Worm (Caenorhabditis elegans) whole organism, early embryonic: ENCODE results near the gene far-3.

ENCODE experiments used
- B0310.2 ChIP-seq: sonication (generic microtip); optimal IDR thresholded peaks from 2 replicates; lab custom pipeline; 2016; ENCODE audit warnings: mild to moderate bottlenecking, missing genetic modification characterization, missing compliant biosample characterization
- F13C5.2 ChIP-seq: sonication (generic microtip); optimal IDR thresholded peaks from 2 replicates; lab custom pipeline; 2017; ENCODE audit warnings: mild to moderate bottlenecking, missing genetic modification characterization, inconsistent platforms, missing compliant biosample characterization
- aly-1 ChIP-seq: sonication (generic microtip); optimal IDR thresholded peaks from 2 replicates; lab custom pipeline; 2016; ENCODE audit warnings: missing genetic modification characterization, missing compliant biosample characterization
- ama-1 ChIP-seq: fragments of 150-350 bp; optimal IDR thresholded peaks from 2 replicates; lab custom pipeline; 2014
- ceh-13 ChIP-seq: fragments of 200-800 bp; sonication (Bioruptor generic); optimal IDR thresholded peaks from 2 replicates; lab custom pipeline; 2018; ENCODE audit warnings: mild to moderate bottlenecking, missing genetic modification characterization, missing compliant biosample characterization
- ceh-36 ChIP-seq: sonication (generic microtip); optimal IDR thresholded peaks from 2 replicates; lab custom pipeline; 2016; ENCODE audit warnings: missing genetic modification characterization, inconsistent platforms, missing compliant biosample characterization
- ets-7 ChIP-seq: sonication (generic microtip); optimal IDR thresholded peaks from 2 replicates; lab custom pipeline; 2016; ENCODE audit warnings: missing genotype, missing genetic modification characterization, missing compliant biosample characterization
- flt-1 ChIP-seq: fragments of 200-800 bp; sonication (Bioruptor generic); IDR thresholded peaks from 2 replicates; pipeline ENCODE4 v1.3.6; 2022; ENCODE audit warnings: missing genetic modification characterization, missing compliant biosample characterization
- hmbx-1 ChIP-seq: sonication (generic microtip); optimal IDR thresholded peaks from 2 replicates; lab custom pipeline; 2016; ENCODE audit warnings: mild to moderate bottlenecking, missing genetic modification characterization, missing compliant biosample characterization
- hmg-4 ChIP-seq: fragments of 200-800 bp; sonication (Bioruptor generic); optimal IDR thresholded peaks from 2 replicates; lab custom pipeline; 2018; ENCODE audit warnings: mild to moderate bottlenecking, missing genetic modification characterization, missing compliant biosample characterization
- hnd-1 ChIP-seq: sonication (generic microtip); optimal IDR thresholded peaks from 2 replicates; lab custom pipeline; 2016; ENCODE audit warnings: missing genetic modification characterization, missing compliant biosample characterization
- pes-1 ChIP-seq: fragments of 200-800 bp; sonication (Bioruptor generic); IDR thresholded peaks from 2 replicates; pipeline ENCODE4 v1.3.6; 2022; ENCODE audit warnings: missing genetic modification reagents, missing genetic modification characterization, missing compliant biosample characterization
- scrt-1 ChIP-seq: fragments of 200-800 bp; sonication (Bioruptor generic); IDR thresholded peaks from 2 replicates; pipeline ENCODE4 v1.3.6; 2022; ENCODE audit warnings: missing genetic modification characterization, missing compliant biosample characterization
- sea-1 ChIP-seq: fragments of 200-800 bp; sonication (Bioruptor generic); conservative IDR thresholded peaks from 2 replicates; pipeline ENCODE4 v1.3.6; 2022; ENCODE audit warnings: missing genetic modification characterization, missing compliant biosample characterization
- tbx-11 ChIP-seq: fragments of 200-800 bp; sonication (Bioruptor generic); IDR thresholded peaks from 2 replicates; pipeline ENCODE4 v1.3.6; 2022; ENCODE audit warnings: missing genetic modification characterization, missing compliant biosample characterization
- tra-4 ChIP-seq: sonication (generic microtip); optimal IDR thresholded peaks from 2 replicates; lab custom pipeline; 2017; ENCODE audit warnings: missing genetic modification characterization, missing compliant biosample characterization

Gene far-3

DNA sequence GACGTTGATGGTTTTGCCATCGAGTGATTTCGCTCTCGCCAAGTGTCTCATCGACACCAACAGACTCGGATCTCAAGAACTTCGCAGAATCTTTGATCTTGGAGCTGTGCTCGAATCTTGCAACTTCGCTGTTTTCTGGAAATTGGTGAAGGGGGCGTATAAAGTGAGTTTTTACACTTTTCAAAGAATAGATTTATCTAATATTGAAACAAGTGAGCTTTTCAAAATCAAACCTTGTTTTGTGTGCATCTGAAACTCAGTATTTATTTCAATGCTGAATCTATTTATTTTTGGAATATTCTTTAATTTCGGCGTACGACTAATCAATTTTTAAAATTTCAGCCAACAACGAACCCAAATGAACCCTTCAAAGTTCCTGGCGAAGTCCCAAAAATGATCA, 43.1 kb downstream of the far-3 start:
- TF ChIP-seq hnd-1 (tag; lab: Kevin White, UChicago): no peak
- no peak for TF ChIP-seq tbx-11 (GFP tag; lab: Robert Waterston, UW)
- no peak for TF ChIP-seq F13C5.2
- no peak for TF ChIP-seq flt-1
- TF ChIP-seq B0310.2 (tag; lab: Kevin White, UChicago): no peak
- no peak for TF ChIP-seq ama-1 (lab: Kevin White, UChicago)
- no peak for TF ChIP-seq ceh-36 (tag; lab: Kevin White, UChicago)
- no peak for TF ChIP-seq scrt-1 (GFP tag; lab: Robert Waterston, UW)

DNA sequence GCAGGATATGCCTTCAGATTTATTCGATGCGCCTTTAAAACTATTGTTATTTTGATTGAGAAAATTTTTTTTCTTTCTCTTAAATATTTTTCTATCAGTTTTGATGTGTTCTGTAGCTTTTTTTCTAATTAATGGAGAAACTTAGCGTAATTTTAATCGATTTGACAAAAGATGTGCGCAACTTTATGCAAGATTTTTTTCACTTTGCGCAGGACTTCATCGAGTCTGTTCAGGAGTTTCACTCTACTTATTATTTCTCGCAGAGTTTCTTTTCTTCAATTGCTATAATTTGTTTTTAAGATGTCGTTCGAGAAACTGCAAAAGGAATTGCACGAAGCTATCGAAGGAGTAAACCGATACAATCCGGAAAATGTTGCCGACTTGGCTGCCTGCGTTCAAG, 43.6 kb downstream of the far-3 start, which contains the start of gene eif-3.K:
eif-3.K (plus strand) TSS at position 301 of the 400 bp plus-strand sequence.
- TF ChIP-seq hnd-1 (tag; lab: Kevin White, UChicago): no peak
- TF ChIP-seq ama-1 (lab: Kevin White, UChicago): no peak
- TF ChIP-seq hmbx-1 (tag; lab: Kevin White, UChicago): no peak
- no peak for TF ChIP-seq ceh-13 (GFP tag; lab: Kevin White, UChicago)
- TF ChIP-seq hmg-4 (GFP tag; lab: Kevin White, UChicago): no peak

DNA sequence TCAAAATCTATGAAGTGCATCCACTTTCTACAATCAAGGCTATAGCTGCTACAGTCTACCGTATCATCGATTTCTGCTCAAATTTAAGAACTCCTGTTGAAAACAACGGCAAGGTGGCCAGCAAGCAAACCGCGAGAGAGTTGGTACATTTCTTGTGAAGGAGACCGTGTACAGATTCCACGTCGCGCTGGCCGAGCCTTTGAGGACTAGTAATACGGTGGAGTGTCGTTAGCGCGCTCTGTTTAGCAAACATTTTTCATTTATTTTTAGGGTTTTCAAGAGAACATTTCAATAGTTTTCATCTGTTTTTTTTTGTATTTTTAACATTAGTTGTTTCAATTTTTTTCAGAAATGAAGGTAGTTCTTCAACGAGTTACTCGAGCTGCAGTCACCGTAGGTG, 45.0 kb downstream of the far-3 start, which contains the start of gene pqn-68:
pqn-68 (plus strand) TSS at position 350 of the 400 bp plus-strand sequence.
- TF ChIP-seq ets-7 (tag; lab: Kevin White, UChicago): no peak
- TF ChIP-seq flt-1: no peak
- no peak for TF ChIP-seq tra-4 (tag; lab: Kevin White, UChicago)
- TF ChIP-seq aly-1 (tag; lab: Kevin White, UChicago): no peak
- no peak for TF ChIP-seq pes-1 (GFP tag; lab: Robert Waterston, UW)
- TF ChIP-seq hmbx-1 (tag; lab: Kevin White, UChicago): no peak
- no peak for TF ChIP-seq hmg-4 (GFP tag; lab: Kevin White, UChicago)
- no peak for TF ChIP-seq ceh-36 (tag; lab: Kevin White, UChicago)
- TF ChIP-seq scrt-1 (GFP tag; lab: Robert Waterston, UW): no peak

DNA sequence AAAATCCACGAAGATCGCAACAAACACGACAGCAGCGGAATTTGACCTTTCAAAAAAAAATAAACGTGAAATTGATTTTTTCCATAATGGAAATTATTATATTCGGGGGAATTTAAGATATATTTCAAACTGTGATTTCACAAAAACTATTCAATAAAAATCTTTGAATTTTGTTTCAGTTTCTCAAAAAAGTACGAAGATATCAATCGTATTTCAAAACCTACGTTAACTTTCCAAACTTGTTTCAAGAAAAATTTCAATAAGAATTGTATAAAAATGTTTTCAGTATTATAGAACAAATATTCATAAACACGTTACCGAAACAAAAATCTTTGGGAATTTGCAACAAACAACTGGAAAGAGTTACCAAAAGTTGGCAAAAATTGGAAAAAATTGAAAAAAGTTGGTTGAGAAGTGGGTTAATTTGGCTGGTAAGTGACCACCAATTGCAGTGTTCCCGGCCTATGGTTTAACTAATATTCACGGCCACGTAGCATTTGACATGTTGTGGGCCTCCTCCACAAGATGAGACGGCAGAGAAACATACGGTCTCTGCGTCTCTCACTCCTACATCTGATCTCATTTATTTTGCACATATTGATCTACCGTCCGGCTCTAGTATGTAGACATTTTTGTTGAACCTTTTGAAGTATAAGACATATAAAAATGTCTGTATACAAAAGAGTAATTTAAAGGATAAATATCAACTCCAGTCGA, 46.4 kb downstream of the far-3 start, which contains the start of the genes T16G1.9 and T16G1.18:
T16G1.9 (minus strand) TSS at position 51 of the 717 bp plus-strand sequence.
T16G1.18 (plus strand) TSS at position 493 of the 717 bp plus-strand sequence.
- TF ChIP-seq F13C5.2 (peak; percentile 56), aly-1 (tag; lab: Kevin White, UChicago) (no peak)

DNA sequence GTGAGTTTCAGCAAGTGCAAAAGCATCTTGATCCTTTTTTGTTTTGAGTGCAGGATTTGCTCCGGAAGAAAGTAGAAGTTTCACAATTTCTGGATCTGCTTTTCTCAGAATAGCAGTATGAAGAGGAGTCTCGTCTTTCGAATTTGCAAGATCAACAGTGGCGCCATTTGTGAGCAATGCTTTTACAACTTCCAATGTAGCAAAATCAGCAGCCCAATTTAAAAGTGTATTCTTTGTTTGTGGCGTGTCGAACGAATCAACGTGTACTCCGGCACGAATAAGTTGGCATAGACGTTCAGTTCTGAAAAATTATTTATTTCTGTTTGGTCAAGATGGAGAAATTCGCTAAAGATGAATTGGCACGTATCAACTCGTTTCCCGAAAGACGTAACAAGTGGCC, 47.7 kb downstream of the far-3 start, which contains the start of gene T16G1.13:
T16G1.13 (plus strand) TSS at position 301 of the 400 bp plus-strand sequence.
- TF ChIP-seq pes-1 (GFP tag; lab: Robert Waterston, UW) (no peak), tra-4 (tag; lab: Kevin White, UChicago) (no peak), sea-1 (no peak), aly-1 (tag; lab: Kevin White, UChicago) (no peak)
